Fruit fly (Drosophila melanogaster): ENCODE measurements around the gene Rip11.

DNA sequence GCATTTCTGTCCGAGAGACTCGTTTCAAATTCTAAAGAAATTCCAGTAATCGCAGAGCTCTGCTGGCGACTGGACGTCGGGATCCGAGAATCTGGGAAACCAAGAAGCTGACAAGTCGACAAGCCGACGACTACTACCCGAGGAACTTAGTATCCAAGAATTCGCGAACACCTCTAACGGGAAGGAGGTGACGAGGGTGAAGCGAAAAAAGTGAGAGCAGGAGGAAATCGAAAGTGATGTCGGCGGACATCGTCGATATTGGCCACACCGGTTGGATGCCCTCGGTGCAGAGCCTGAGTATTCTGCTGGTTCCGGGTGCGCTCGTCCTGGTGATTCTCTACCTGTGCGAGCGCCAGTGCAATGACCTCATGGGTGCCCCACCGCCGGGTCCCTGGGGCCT is 38.3 kb upstream of the Rip11 start, which contains the start of gene phtm:
- no peak for TF ChIP-seq CG7101 (tag; optimal IDR thresholded peaks at IDR 0.05)
- no peak for TF ChIP-seq Clk (GFP tag; optimal IDR thresholded peaks at IDR 0.05)
- TF ChIP-seq kay (GFP tag; ENCODE audit: borderline replicate concordance): no peak
- no peak for TF ChIP-seq ovo (GFP tag; optimal IDR thresholded peaks at IDR 0.05)
- no peak for TF ChIP-seq CG11617 (GFP tag; optimal IDR thresholded peaks at IDR 0.05)
- no peak for TF ChIP-seq CG33017 (tag; optimal IDR thresholded peaks at IDR 0.05)
- TF ChIP-seq tj (GFP tag; optimal IDR thresholded peaks at IDR 0.05): no peak
- TF ChIP-seq pad (GFP tag; optimal IDR thresholded peaks at IDR 0.05): no peak
- TF ChIP-seq cnc (optimal IDR thresholded peaks at IDR 0.05): no peak
- TF ChIP-seq CG7045 (GFP tag; optimal IDR thresholded peaks at IDR 0.05): no peak
